Fruit fly (Drosophila melanogaster): ENCODE data around the gene Taf4.

The Taf4 gene

DNA sequence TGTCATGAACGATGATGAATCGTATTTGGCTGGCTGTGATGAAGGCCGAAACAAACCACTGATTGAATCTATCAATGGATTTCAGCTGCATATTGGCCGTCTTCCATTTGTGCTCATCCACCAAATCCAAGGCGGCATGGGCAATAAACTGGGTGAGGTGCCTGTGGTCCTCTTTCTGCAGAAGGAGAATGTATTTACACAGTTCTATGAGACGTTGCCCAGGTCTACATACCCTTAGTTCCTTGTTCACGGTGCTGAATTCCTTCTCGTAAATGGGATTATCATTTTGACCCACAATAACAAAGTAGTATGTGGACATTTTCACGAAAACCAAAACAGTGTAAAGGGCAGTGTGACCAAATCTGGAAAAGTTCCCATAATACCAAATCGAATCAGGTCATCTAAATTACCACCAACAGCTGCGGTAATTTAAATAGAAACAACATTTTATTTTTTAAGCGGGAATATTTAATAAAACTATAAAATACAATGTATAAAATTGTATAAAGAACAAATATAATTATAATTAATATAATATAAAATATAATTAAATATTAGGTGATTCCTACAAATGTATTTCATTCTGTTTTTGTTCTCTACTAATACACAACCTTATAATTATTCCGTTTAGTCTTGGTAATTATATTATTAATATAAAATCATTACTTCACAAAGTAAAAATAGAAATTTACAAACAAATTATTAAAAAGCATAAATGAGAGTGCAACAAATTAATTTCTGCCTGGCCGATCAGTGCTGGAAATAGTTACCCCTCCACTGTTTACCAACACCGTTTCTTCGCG lies 18.5 kb downstream of the Taf4 start, which contains the start of the genes Trs20 and elg1 (continued):
- peak; percentile 9 for TF ChIP-seq BEAF-32 (GFP tag; optimal IDR thresholded peaks at IDR 0.05)
- no peak for TF ChIP-seq CG12942 (GFP tag; optimal IDR thresholded peaks at IDR 0.05)
- TF ChIP-seq CG10366 (GFP tag; IDR thresholded peaks at IDR 0.05) = no peak; the same call in 1 of the 2 replicates
- TF ChIP-seq dmrt11E (tag; optimal IDR thresholded peaks at IDR 0.05) = peak; percentile 59
- peak; percentile 7 for TF ChIP-seq CG10147 (GFP tag; optimal IDR thresholded peaks at IDR 0.05)
- TF ChIP-seq Gsc (GFP tag; IDR thresholded peaks at IDR 0.05) = no peak
- TF ChIP-seq mam (GFP tag; optimal IDR thresholded peaks at IDR 0.05) = peak; percentile 7
- no peak for TF ChIP-seq CHES-1-like (GFP tag; optimal IDR thresholded peaks at IDR 0.05)
- TF ChIP-seq CG12391 (tag; optimal IDR thresholded peaks at IDR 0.05) = peak; percentile 84
- TF ChIP-seq CkIIα-i1 (GFP tag; IDR thresholded peaks at IDR 0.05) = no peak
- peak; percentile 27 for TF ChIP-seq CG6765 (GFP tag; optimal IDR thresholded peaks at IDR 0.05)
- TF ChIP-seq so (GFP tag; IDR thresholded peaks at IDR 0.05) = no peak
- no peak for TF ChIP-seq Spps (tag; optimal IDR thresholded peaks at IDR 0.05)
- TF ChIP-seq zfh1 (GFP tag; IDR thresholded peaks at IDR 0.05) = no peak; the same call in 2 of the 3 replicates
- TF ChIP-seq CG33557 (GFP tag; optimal IDR thresholded peaks at IDR 0.05) = peak; percentile 51
- TF ChIP-seq phol (tag; optimal IDR thresholded peaks at IDR 0.05) = peak; percentile 63
- TF ChIP-seq tap (tag; optimal IDR thresholded peaks at IDR 0.05) = peak; percentile 45
- TF ChIP-seq Hr3 (GFP tag; optimal IDR thresholded peaks at IDR 0.05) = peak; percentile 81
- TF ChIP-seq cas (GFP tag; IDR thresholded peaks at IDR 0.05) = 0 out of 2 replicates have a peak, but pooled peaks have one; percentile 4
- TF ChIP-seq Fer1 (GFP tag; optimal IDR thresholded peaks at IDR 0.05) = peak; percentile 58
- peak; percentile 2 to 35 for TF ChIP-seq dpn (GFP tag; optimal IDR thresholded peaks at IDR 0.05)
- TF ChIP-seq gro (GFP tag; optimal IDR thresholded peaks at IDR 0.05) = peak; percentile 21
- no peak for TF ChIP-seq Myb (GFP tag; optimal IDR thresholded peaks at IDR 0.05)
- 0 out of 2 replicates have a peak, but pooled peaks have one; percentile 26 for TF ChIP-seq chm (GFP tag; IDR thresholded peaks at IDR 0.05)
- TF ChIP-seq CG1602 (GFP tag; optimal IDR thresholded peaks at IDR 0.05) = peak; percentile 35
- TF ChIP-seq odd (GFP tag; optimal IDR thresholded peaks at IDR 0.05) = no peak
- peak; percentile 43 for TF ChIP-seq CG4424 (GFP tag; optimal IDR thresholded peaks at IDR 0.05)
- TF ChIP-seq kah (GFP tag; optimal IDR thresholded peaks at IDR 0.05) = peak; percentile 8
- no peak for TF ChIP-seq CG1792 (GFP tag; optimal IDR thresholded peaks at IDR 0.05)
- TF ChIP-seq HHEX (GFP tag; optimal IDR thresholded peaks at IDR 0.05) = no peak
- no peak for TF ChIP-seq bigmax (GFP tag; optimal IDR thresholded peaks at IDR 0.05)
- no peak for TF ChIP-seq HLH4C (GFP tag; IDR thresholded peaks at IDR 0.05; ENCODE audit: partially characterized antibody)
- no peak for TF ChIP-seq da (GFP tag; optimal IDR thresholded peaks at IDR 0.05)
- TF ChIP-seq Doc2 (GFP tag; IDR thresholded peaks at IDR 0.05) = no peak
- peak in 1 of 2 experiments; percentile 57 for TF ChIP-seq bsh (GFP tag; optimal IDR thresholded peaks at IDR 0.05)
- no peak for TF ChIP-seq tll (GFP tag; optimal IDR thresholded peaks at IDR 0.05)
- TF ChIP-seq CG14860 (GFP tag; IDR thresholded peaks at IDR 0.05; ENCODE audit: partially characterized antibody) = no peak
- no peak for TF ChIP-seq Doc3 (GFP tag; IDR thresholded peaks at IDR 0.05; ENCODE audit: partially characterized antibody)
- peak; percentile 45 for TF ChIP-seq lilli (GFP tag; optimal IDR thresholded peaks at IDR 0.05)
- TF ChIP-seq Asciz (GFP tag; optimal IDR thresholded peaks at IDR 0.05) = no peak
- peak; percentile 44 for TF ChIP-seq CG10654 (GFP tag; optimal IDR thresholded peaks at IDR 0.05)
- TF ChIP-seq corto (GFP tag; optimal IDR thresholded peaks at IDR 0.05) = peak; percentile 2
- TF ChIP-seq CG17385 (GFP tag; optimal IDR thresholded peaks at IDR 0.05) = peak; percentile 60
- TF ChIP-seq mld (GFP tag; IDR thresholded peaks at IDR 0.05; ENCODE audit: partially characterized antibody) = no peak
- TF ChIP-seq CG11696 (GFP tag; IDR thresholded peaks at IDR 0.05) = peak; percentile 100
- TF ChIP-seq CG43689 (GFP tag; IDR thresholded peaks at IDR 0.05) = no peak
- peak; percentile 42 for TF ChIP-seq CG12104 (GFP tag; optimal IDR thresholded peaks at IDR 0.05)
- TF ChIP-seq CG7839 (tag; optimal IDR thresholded peaks at IDR 0.05) = peak; percentile 74

Data from whole organism, embryonic.